Worm (Caenorhabditis elegans) whole organism, mixed stage, embryonic: ENCODE results near the gene F23D12.3.

Source experiments
- ceh-39 ChIP-seq: fragments of 150-350 bp; optimal IDR thresholded peaks from 2 replicates; lab custom pipeline; 2014; ENCODE audit warnings: missing biosample characterization, missing genetic modification characterization
- ces-1 ChIP-seq: fragments of 150-350 bp; optimal IDR thresholded peaks from 2 replicates; lab custom pipeline; 2014; ENCODE audit warnings: missing biosample characterization, missing genetic modification reagents, missing genetic modification characterization
- mep-1 ChIP-seq: fragments of 150-350 bp; optimal IDR thresholded peaks from 2 replicates; lab custom pipeline; 2017; ENCODE audit warnings: missing biosample characterization, missing genetic modification reagents, missing genetic modification characterization, inconsistent platforms
- nhr-12 ChIP-seq: fragments of 150-350 bp; optimal IDR thresholded peaks from 2 replicates; lab custom pipeline; 2014; ENCODE audit warnings: missing biosample characterization, missing genetic modification characterization
- nhr-28 ChIP-seq: fragments of 150-350 bp; optimal IDR thresholded peaks from 2 replicates; lab custom pipeline; 2014; ENCODE audit warnings: missing biosample characterization, missing genetic modification characterization
- pha-4 ChIP-seq: fragments of 150-350 bp; optimal IDR thresholded peaks from 2 replicates; lab custom pipeline; 2018; ENCODE audit warnings: missing biosample characterization, missing genetic modification reagents, missing genetic modification characterization

DNA sequence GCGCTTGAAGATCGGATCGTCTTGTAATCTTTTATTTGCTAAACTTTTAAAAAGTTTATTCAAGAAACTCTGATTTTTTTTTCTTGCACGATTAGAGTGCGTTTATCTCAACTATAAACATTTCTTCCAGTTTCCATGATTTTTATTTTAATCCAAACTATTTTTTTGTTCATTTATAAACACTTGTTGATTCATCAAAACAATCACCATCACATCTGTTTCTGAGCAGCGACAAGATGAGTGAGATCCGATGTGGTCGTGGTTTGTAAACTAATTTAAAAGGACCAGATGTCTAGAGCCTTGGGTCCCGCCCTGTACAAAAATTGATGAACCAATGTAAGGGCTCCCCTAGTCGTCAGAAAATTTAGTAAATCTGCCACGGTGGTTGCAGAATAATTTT lies 41.2 kb upstream of the F23D12.3 start:
- TF ChIP-seq nhr-28 (tag; lab: Kevin White, UChicago) = no peak
- no peak for TF ChIP-seq mep-1 (tag; lab: Kevin White, UChicago)
- TF ChIP-seq ces-1 (GFP tag; lab: Kevin White, UChicago) = no peak
- TF ChIP-seq ceh-39 (tag; lab: Kevin White, UChicago) = no peak
- TF ChIP-seq nhr-12 = no peak
- TF ChIP-seq pha-4 (tag; lab: Kevin White, UChicago) = no peak
